Worm (Caenorhabditis elegans): Measurements from ENCODE around the gene trip-4.

DNA sequence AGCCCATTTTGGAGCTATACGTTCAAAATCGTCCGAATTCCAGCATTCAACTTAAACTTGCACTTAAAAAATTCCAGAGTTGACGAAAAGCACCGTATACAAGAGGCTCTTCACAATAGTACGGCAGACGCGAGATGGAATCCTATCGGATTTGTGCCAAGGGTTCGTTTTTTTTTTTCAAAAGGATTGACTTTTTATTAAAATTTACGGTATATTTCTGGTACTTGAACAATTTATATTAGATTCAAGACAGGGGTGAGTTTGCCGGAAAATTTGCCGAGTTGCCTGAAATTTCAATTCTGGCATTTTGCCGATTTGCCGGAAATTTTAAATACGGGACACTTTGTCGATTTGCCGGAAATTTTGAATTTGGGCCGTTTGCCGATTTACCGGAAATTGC, 3.1 kb downstream of the trip-4 start:
- no peak for TF ChIP-seq fos-1 (tag; optimal IDR thresholded peaks at IDR 0.05)
- no peak for TF ChIP-seq nhr-28 (tag; optimal IDR thresholded peaks at IDR 0.05)
- TF ChIP-seq nhr-11 (tag; optimal IDR thresholded peaks at IDR 0.05) = no peak
- TF ChIP-seq hlh-17 (GFP tag; optimal IDR thresholded peaks at IDR 0.05; ENCODE audit: borderline replicate concordance) = no peak

Measured in whole organism, L1 larva.